Worm (Caenorhabditis elegans): ENCODE measurements around the gene F42H10.3.

Gene F42H10.3

ce11 chrIII:8483853-8484252 lies at the start of gene F42H10.3:
Gene F42H10.3, plus strand, starts transcription at chrIII:8484153.
- no peak for TF ChIP-seq scrt-1 (GFP tag; IDR thresholded peaks at IDR 0.05)
- TF ChIP-seq hnd-1 (tag; optimal IDR thresholded peaks at IDR 0.05), result no peak
- no peak for TF ChIP-seq hmg-4 (GFP tag; optimal IDR thresholded peaks at IDR 0.05)
- no peak for TF ChIP-seq hmbx-1 (tag; optimal IDR thresholded peaks at IDR 0.05)

ce11 chrIII:8435074-8435473 lies 48.9 kb upstream of the F42H10.3 start, which contains the start of gene ZK1236.9:
Gene ZK1236.9, minus strand, starts transcription at chrIII:8435174.
- TF ChIP-seq hnd-1 (tag; optimal IDR thresholded peaks at IDR 0.05) (no peak), F13C5.2 (tag; optimal IDR thresholded peaks at IDR 0.05) (no peak), B0310.2 (tag; optimal IDR thresholded peaks at IDR 0.05) (no peak), sea-1 (GFP tag; conservative IDR thresholded peaks at IDR 0.05) (no peak), pes-1 (GFP tag; IDR thresholded peaks at IDR 0.05) (no peak), flt-1 (GFP tag; IDR thresholded peaks at IDR 0.05) (no peak)

- TF ChIP-seq flt-1 (GFP tag; IDR thresholded peaks at IDR 0.05) (no peak), hmbx-1 (tag; optimal IDR thresholded peaks at IDR 0.05) (no peak), B0310.2 (tag; optimal IDR thresholded peaks at IDR 0.05) (no peak), sea-1 (GFP tag; conservative IDR thresholded peaks at IDR 0.05) (no peak), tbx-37 (GFP tag; conservative IDR thresholded peaks at IDR 0.05) (no peak), tbx-11 (GFP tag; IDR thresholded peaks at IDR 0.05) (no peak)
These were observed 46.1 kb upstream of the F42H10.3 start for ce11 chrIII:8437763-8438414.

ce11 chrIII:8439312-8439711 lies 44.6 kb upstream of the F42H10.3 start, which contains the start of gene pqn-96:
Gene pqn-96, minus strand, starts transcription at chrIII:8439412.
- no peak for TF ChIP-seq hnd-1 (tag; optimal IDR thresholded peaks at IDR 0.05)
- no peak for TF ChIP-seq ceh-36 (tag; optimal IDR thresholded peaks at IDR 0.05)
- TF ChIP-seq B0310.2 (tag; optimal IDR thresholded peaks at IDR 0.05), result no peak
- no peak for TF ChIP-seq tbx-37 (GFP tag; conservative IDR thresholded peaks at IDR 0.05)
- no peak for TF ChIP-seq F13C5.2 (tag; optimal IDR thresholded peaks at IDR 0.05)
- no peak for TF ChIP-seq ceh-13 (GFP tag; optimal IDR thresholded peaks at IDR 0.05)
- no peak for TF ChIP-seq hmg-4 (GFP tag; optimal IDR thresholded peaks at IDR 0.05)
- TF ChIP-seq aly-1 (tag; optimal IDR thresholded peaks at IDR 0.05), result no peak
- TF ChIP-seq tra-4 (tag; optimal IDR thresholded peaks at IDR 0.05), result no peak

ce11 chrIII:8443557-8444131 lies 40.3 kb upstream of the F42H10.3 start, which contains the start of gene ufbp-1:
Gene ufbp-1, minus strand, starts transcription at chrIII:8443607.
- TF ChIP-seq tra-4 (tag; optimal IDR thresholded peaks at IDR 0.05) (no peak), F13C5.2 (tag; optimal IDR thresholded peaks at IDR 0.05) (no peak), aly-1 (tag; optimal IDR thresholded peaks at IDR 0.05) (no peak), sea-1 (GFP tag; conservative IDR thresholded peaks at IDR 0.05) (0 out of 2 replicates have a peak, but pooled peaks have one; percentile 17)

ce11 chrIII:8444433-8445090 lies 39.4 kb upstream of the F42H10.3 start:
- no peak for TF ChIP-seq pes-1 (GFP tag; IDR thresholded peaks at IDR 0.05)
- TF ChIP-seq ets-7 (tag; optimal IDR thresholded peaks at IDR 0.05), result no peak
- no peak for TF ChIP-seq tbx-11 (GFP tag; IDR thresholded peaks at IDR 0.05)
- TF ChIP-seq ama-1 (optimal IDR thresholded peaks at IDR 0.05), result no peak
- TF ChIP-seq ceh-13 (GFP tag; optimal IDR thresholded peaks at IDR 0.05), result no peak
- no peak for TF ChIP-seq F13C5.2 (tag; optimal IDR thresholded peaks at IDR 0.05)
- no peak for TF ChIP-seq hmg-4 (GFP tag; optimal IDR thresholded peaks at IDR 0.05)
- TF ChIP-seq scrt-1 (GFP tag; IDR thresholded peaks at IDR 0.05), result no peak
- TF ChIP-seq hmbx-1 (tag; optimal IDR thresholded peaks at IDR 0.05), result no peak
- no peak for TF ChIP-seq ceh-36 (tag; optimal IDR thresholded peaks at IDR 0.05)
- TF ChIP-seq aly-1 (tag; optimal IDR thresholded peaks at IDR 0.05), result no peak
- no peak for TF ChIP-seq hnd-1 (tag; optimal IDR thresholded peaks at IDR 0.05)
- TF ChIP-seq tbx-37 (GFP tag; conservative IDR thresholded peaks at IDR 0.05), result no peak
- TF ChIP-seq sea-1 (GFP tag; conservative IDR thresholded peaks at IDR 0.05), result no peak

ce11 chrIII:8446061-8446460 lies 37.9 kb upstream of the F42H10.3 start:
- TF ChIP-seq tbx-11 (GFP tag; IDR thresholded peaks at IDR 0.05), result no peak
- TF ChIP-seq ceh-36 (tag; optimal IDR thresholded peaks at IDR 0.05), result no peak
- no peak for TF ChIP-seq tbx-37 (GFP tag; conservative IDR thresholded peaks at IDR 0.05)
- TF ChIP-seq flt-1 (GFP tag; IDR thresholded peaks at IDR 0.05), result no peak
- TF ChIP-seq hmbx-1 (tag; optimal IDR thresholded peaks at IDR 0.05), result no peak
- TF ChIP-seq F13C5.2 (tag; optimal IDR thresholded peaks at IDR 0.05), result no peak

- TF ChIP-seq ama-1 (optimal IDR thresholded peaks at IDR 0.05) (peak; percentile 13), hnd-1 (tag; optimal IDR thresholded peaks at IDR 0.05) (no peak), F13C5.2 (tag; optimal IDR thresholded peaks at IDR 0.05) (no peak), hmg-4 (GFP tag; optimal IDR thresholded peaks at IDR 0.05) (no peak)
These were observed 37.4 kb upstream of the F42H10.3 start, which contains the start of gene hsp-110 for ce11 chrIII:8446534-8446933. Gene hsp-110, minus strand, starts transcription at chrIII:8446909.
